Worm (Caenorhabditis elegans) whole organism, midembryonic: ENCODE data around the gene aos-1.

Source experiments
- T22C8.4 ChIP-seq: fragments of 200-800 bp; sonication (Bioruptor generic); IDR thresholded peaks from 2 replicates; pipeline ENCODE4 v1.3.6; 2022; ENCODE audit warnings: missing genetic modification characterization, missing compliant biosample characterization
- klf-2 ChIP-seq: fragments of 200-800 bp; sonication (Bioruptor generic); conservative IDR thresholded peaks from 2 replicates; pipeline ENCODE4 v1.3.6; 2022; ENCODE audit warnings: missing genetic modification reagents, missing genetic modification characterization, missing compliant biosample characterization
- ref-1 ChIP-seq: fragments of 200-800 bp; sonication (Bioruptor generic); conservative IDR thresholded peaks from 2 replicates; pipeline ENCODE4 v1.3.6; 2022; ENCODE audit warnings: missing genetic modification reagents, missing genetic modification characterization, missing compliant biosample characterization

DNA sequence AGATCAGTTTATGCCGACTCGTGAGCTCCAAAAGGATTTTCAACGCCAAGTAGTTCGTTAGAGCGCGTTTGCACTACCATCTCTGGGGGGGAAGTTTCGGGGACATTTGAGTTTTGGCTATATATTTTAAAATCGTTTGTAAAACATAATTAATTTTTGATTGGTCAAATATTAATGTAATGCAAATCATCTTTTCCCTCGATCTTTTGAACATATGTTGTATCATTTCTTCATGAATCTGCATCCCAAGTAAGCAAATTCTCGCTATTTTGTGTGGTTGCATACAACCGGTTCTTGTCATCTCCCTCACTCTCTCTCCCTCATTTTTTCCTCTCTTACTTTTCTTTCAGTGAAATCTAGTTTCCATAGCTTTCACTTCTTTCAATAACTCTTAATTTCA lies 48.1 kb upstream of the aos-1 start:
- TF ChIP-seq klf-2 (GFP tag; lab: Robert Waterston, UW) (no peak), T22C8.4 (GFP tag; lab: Robert Waterston, UW) (no peak), ref-1 (GFP tag; lab: Robert Waterston, UW) (no peak)
